Worm (Caenorhabditis elegans): ENCODE data around the gene F09C8.2.

The F09C8.2 gene

ce11 chrX:16192574-16192973, 45.8 kb upstream of the F09C8.2 start (continued):
- TF ChIP-seq ceh-62 (tag; optimal IDR thresholded peaks at IDR 0.05): no peak
- no peak for TF ChIP-seq ztf-11 (tag; optimal IDR thresholded peaks at IDR 0.05)
- peak; percentile 97 for TF ChIP-seq dve-1 (tag; optimal IDR thresholded peaks at IDR 0.05; ENCODE audit: insufficient read depth)
- TF ChIP-seq zip-2 (tag; optimal IDR thresholded peaks at IDR 0.05): no peak
- no peak for TF ChIP-seq ZK546.5 (tag; optimal IDR thresholded peaks at IDR 0.05)
- TF ChIP-seq ceh-28 (tag; optimal IDR thresholded peaks at IDR 0.05): no peak
- no peak for TF ChIP-seq lin-29 (GFP tag; IDR thresholded peaks at IDR 0.05)
- no peak for TF ChIP-seq ztf-7 (tag; optimal IDR thresholded peaks at IDR 0.05)
- no peak for TF ChIP-seq F44E2.7 (GFP tag; IDR thresholded peaks at IDR 0.05)
- no peak for TF ChIP-seq gei-8 (GFP tag; optimal IDR thresholded peaks at IDR 0.05)
- TF ChIP-seq zag-1 (tag; optimal IDR thresholded peaks at IDR 0.05): no peak
- no peak for TF ChIP-seq nhr-11 (tag; optimal IDR thresholded peaks at IDR 0.05)
- no peak for TF ChIP-seq mxl-2 (GFP tag; conservative IDR thresholded peaks at IDR 0.05)
- no peak for TF ChIP-seq T26A8.4 (GFP tag; IDR thresholded peaks at IDR 0.05)
- TF ChIP-seq mep-1 (tag; optimal IDR thresholded peaks at IDR 0.05): peak; percentile 61

DNA sequence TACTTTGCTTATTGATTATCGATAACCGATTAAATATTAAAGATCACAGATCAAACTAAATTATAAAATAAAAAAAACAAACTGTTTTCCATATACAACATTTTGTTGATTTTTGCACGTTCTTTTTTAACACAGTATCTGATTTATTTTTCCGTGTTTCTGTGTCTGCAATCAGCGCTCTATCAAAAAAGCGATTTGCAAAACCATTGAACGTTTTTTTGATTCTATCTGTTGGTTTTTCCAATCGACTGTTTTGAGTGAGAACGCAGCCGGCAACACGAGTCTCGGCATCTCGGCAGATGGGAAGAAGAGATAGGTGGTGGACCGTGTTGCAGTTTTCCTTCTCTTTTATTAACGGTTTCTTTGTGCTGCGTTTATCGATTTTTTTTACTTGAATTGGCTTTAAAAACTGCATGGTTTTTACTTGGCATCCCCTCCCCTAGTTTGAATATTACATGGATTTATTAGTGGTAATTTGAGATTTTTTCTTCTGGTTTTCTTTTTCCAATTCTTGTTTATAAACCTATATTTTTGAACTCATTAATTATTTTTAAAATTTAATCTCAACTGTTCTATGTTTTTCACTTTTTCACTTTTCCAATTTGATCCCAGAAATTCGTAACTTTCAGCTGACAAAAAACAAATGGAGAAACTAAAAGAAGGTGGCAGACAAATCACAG, 42.5 kb upstream of the F09C8.2 start, which contains the start of gene slc-25A21:
Gene slc-25A21 (plus strand): TSS at position 630 of the 680 bp plus-strand sequence.
- no peak for TF ChIP-seq daf-8 (GFP tag; IDR thresholded peaks at IDR 0.05)
- TF ChIP-seq egl-43 (GFP tag; IDR thresholded peaks at IDR 0.05): no peak
- TF ChIP-seq egl-27 (tag; optimal IDR thresholded peaks at IDR 0.05): no peak
- TF ChIP-seq aly-2 (tag; optimal IDR thresholded peaks at IDR 0.05): no peak
- TF ChIP-seq ceh-32 (tag; optimal IDR thresholded peaks at IDR 0.05; ENCODE audit: poor library complexity): no peak
- peak; percentile 14 for TF ChIP-seq nhr-28 (tag; optimal IDR thresholded peaks at IDR 0.05)
- TF ChIP-seq pqm-1 (tag; optimal IDR thresholded peaks at IDR 0.05): no peak
- peak in 1 of 2 experiments; percentile 30 for TF ChIP-seq mdl-1 (tag; optimal IDR thresholded peaks at IDR 0.05)
- no peak for TF ChIP-seq gei-8 (GFP tag; optimal IDR thresholded peaks at IDR 0.05)
- TF ChIP-seq zip-11 (GFP tag; IDR thresholded peaks at IDR 0.05): no peak
- no peak for TF ChIP-seq Y5F2A.4 (GFP tag; optimal IDR thresholded peaks at IDR 0.05)
- peak; percentile 9; the same call in 1 of the 2 replicates for TF ChIP-seq dmd-6 (GFP tag; IDR thresholded peaks at IDR 0.05)
- TF ChIP-seq lin-39 (tag; optimal IDR thresholded peaks at IDR 0.05): no peak
- TF ChIP-seq saeg-2 (GFP tag; IDR thresholded peaks at IDR 0.05): no peak
- TF ChIP-seq nhr-42 (GFP tag; IDR thresholded peaks at IDR 0.05): no peak
- TF ChIP-seq daf-16 (GFP tag; optimal IDR thresholded peaks at IDR 0.05): no peak
- peak; percentile 22 for TF ChIP-seq daf-16 (tag; optimal IDR thresholded peaks at IDR 0.05)

DNA sequence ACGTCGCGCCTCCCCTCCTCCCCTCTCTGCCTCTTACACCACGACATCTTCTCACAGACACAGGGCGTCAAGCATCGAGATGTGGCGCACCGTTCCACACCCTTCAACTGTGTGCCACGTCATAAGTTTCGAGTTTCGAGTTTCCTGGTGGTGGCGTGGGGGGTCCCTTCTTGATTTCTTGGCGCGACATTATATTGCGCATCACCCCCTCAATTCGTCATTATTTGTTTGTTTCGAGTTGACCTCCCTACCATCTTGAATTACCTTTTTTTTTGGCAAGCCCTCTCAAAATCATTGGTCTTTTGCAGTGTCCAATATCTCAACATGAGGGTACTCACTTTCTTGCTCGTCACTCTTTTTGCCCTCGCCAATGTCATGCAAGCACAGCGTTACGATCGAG, 37.2 kb upstream of the F09C8.2 start, which contains the start of gene nlp-67:
Gene nlp-67 (plus strand): TSS at position 301 of the 400 bp plus-strand sequence.
- TF ChIP-seq lim-7 (GFP tag; IDR thresholded peaks at IDR 0.05) (no peak), nhr-25 (tag; optimal IDR thresholded peaks at IDR 0.05; ENCODE audit: borderline replicate concordance, insufficient read depth) (no peak), attf-4 (tag; optimal IDR thresholded peaks at IDR 0.05) (no peak), php-3 (GFP tag; IDR thresholded peaks at IDR 0.05) (0 out of 2 replicates have a peak, but pooled peaks have one; percentile 16), nhr-10 (tag; optimal IDR thresholded peaks at IDR 0.05) (no peak), F10B5.3 (tag; optimal IDR thresholded peaks at IDR 0.05) (no peak), ztf-11 (tag; optimal IDR thresholded peaks at IDR 0.05) (no peak), F37D6.2 (tag; optimal IDR thresholded peaks at IDR 0.05) (no peak), fos-1 (tag; optimal IDR thresholded peaks at IDR 0.05) (no peak), ctbp-1 (GFP tag; IDR thresholded peaks at IDR 0.05) (no peak), aha-1 (tag) (peak; percentile 2), dmd-8 (GFP tag; IDR thresholded peaks at IDR 0.05) (no peak), egl-43 (GFP tag; IDR thresholded peaks at IDR 0.05) (0 out of 2 replicates have a peak, but pooled peaks have one; percentile 40), daf-16 (GFP tag; optimal IDR thresholded peaks at IDR 0.05) (no peak), daf-16 (tag; optimal IDR thresholded peaks at IDR 0.05) (no peak), nhr-41 (GFP tag; IDR thresholded peaks at IDR 0.05) (no peak), spr-3 (GFP tag; optimal IDR thresholded peaks at IDR 0.05) (no peak)
